Fruit fly (Drosophila melanogaster): ENCODE results near the gene CG11052.

DNA sequence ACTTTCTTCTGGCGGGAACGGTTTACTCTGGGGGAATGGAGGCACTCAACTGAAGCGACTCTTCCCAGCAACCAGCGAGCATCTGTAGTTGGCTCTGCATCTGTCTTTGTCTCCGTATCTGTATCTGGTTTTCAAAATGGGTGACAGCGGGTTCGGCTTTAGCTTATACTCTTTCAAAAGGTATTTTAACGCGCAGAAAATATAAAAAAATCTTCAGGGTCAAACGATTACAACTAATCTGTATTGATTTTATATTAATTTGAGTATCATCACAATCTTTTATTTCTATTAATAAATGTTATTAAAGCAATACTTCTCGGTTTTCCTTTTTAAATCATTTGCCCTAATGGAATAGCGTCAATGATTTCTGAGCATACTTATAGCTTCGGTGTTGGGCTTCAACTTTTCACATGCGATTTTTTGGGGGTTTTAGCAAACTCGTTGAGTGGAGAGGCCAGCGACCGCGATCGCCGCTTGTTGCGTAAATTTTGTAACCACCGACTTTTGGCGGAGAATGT is 20.5 kb upstream of the CG11052 start, which contains the start of gene ImpE3:
- TF ChIP-seq ttk (optimal IDR thresholded peaks at IDR 0.05) (no peak), insv (optimal IDR thresholded peaks at IDR 0.05) (no peak)
